Fruit fly (Drosophila melanogaster) Kc167 (cell line): ENCODE results near the gene Ns3.

Experiments
- Sin3A ChIP-seq: fragments of >200 bp; optimal IDR thresholded peaks from 2 replicates; lab custom pipeline; 2018; ENCODE audit warnings: missing external identifiers
- insv ChIP-seq: fragments of >200 bp; optimal IDR thresholded peaks from 3 replicates; lab custom pipeline; 2018; ENCODE audit warnings: missing external identifiers

DNA sequence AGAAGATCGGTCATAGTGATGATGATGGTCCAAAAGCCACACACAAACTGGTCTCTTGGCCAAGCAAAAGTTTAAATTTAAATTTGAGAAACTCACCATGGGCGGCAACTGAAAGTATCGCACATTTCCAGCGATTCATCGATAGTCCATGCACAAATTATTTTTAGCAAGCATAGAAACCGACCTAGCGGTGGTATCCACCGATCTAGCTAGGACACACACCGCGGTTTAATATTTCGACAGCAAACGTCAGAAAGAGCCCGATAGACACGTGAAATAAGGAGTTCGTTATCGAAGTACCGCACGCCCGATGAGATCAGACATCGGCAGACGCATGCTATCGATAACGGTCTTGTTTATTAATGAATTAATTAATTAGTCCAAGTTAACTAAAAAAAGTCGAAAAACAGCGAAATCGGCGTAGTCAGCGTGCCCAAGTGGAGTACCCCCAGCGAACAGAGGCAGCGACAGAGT, 48.8 kb upstream of the Ns3 start, which contains the start of gene CG14795:
- TF ChIP-seq insv (lab: Kevin White, UChicago) (no peak), Sin3A (no peak)
